Fruit fly (Drosophila melanogaster): ENCODE results near the gene Lk6.

The Lk6 gene

DNA sequence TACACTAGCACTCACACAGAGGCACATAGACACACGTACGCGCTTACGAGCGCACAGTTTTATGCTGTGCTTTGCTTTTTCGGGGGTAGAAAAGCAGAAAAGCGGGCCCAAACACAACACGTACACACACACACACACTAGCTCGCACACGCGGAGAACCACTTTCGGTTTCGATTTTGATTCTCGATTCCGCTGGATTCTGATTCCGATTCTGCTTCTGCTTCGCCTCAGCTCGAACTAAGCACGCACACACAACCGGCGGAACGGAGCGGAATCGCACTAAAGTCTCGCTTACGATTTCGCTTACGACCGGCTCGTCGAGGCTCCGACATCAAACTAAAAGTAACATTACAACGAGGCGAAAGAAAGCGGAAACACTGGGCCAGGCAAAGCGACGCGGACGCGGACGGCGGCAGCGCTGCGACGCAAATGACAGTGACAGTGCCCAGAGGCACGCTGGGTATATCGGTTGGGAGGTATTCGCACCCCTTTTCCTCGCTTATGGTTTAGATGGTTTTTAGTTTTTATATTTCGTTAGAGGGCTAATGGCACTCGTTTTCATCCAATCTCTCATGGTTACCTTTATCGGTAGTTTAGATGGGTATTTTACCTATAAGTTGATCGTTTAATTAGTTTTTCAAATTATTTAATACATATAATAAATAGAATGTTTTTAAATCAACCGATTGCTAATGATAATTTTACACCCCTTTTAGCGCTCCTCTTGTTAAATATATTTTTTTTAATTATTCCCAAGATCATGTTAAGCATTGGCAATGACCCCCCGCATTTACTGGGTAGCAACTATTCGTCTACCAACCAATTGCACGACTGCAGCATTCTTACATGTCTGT, 14.0 kb upstream of the Lk6 start (continued):
- TF ChIP-seq CG4617 (GFP tag; optimal IDR thresholded peaks at IDR 0.05; ENCODE audit: borderline replicate concordance) (peak; percentile 27), Sin3A (optimal IDR thresholded peaks at IDR 0.05) (no peak), CG8944 (GFP tag; optimal IDR thresholded peaks at IDR 0.05) (peak; percentile 19), CG34224 (GFP tag; IDR thresholded peaks at IDR 0.05; ENCODE audit: partially characterized antibody) (no peak), Kr (GFP tag; optimal IDR thresholded peaks at IDR 0.05) (peak; percentile 99), HLHmδ (GFP tag; optimal IDR thresholded peaks at IDR 0.05) (peak; percentile 86), ro (GFP tag; IDR thresholded peaks at IDR 0.05) (no peak), Hand (GFP tag; optimal IDR thresholded peaks at IDR 0.05) (peak; percentile 68), CG6175 (GFP tag; IDR thresholded peaks at IDR 0.05) (0 out of 3 replicates have a peak, but pooled peaks have one; percentile 25), kay (GFP tag; optimal IDR thresholded peaks at IDR 0.05) (peak; percentile 13), CG6272 (GFP tag; IDR thresholded peaks at IDR 0.05) (no peak), HHEX (GFP tag; optimal IDR thresholded peaks at IDR 0.05) (peak; percentile 51), CG17359 (tag; optimal IDR thresholded peaks at IDR 0.05) (peak; percentile 26), HLH54F (GFP tag; optimal IDR thresholded peaks at IDR 0.05) (peak; percentile 28), CTCF (GFP tag; optimal IDR thresholded peaks at IDR 0.05) (no peak), exex (tag; optimal IDR thresholded peaks at IDR 0.05) (peak; percentile 7), CG13775 (GFP tag; optimal IDR thresholded peaks at IDR 0.05) (peak; percentile 88), cas (GFP tag; IDR thresholded peaks at IDR 0.05) (no peak), toy (GFP tag; IDR thresholded peaks at IDR 0.05) (no peak), jumu (GFP tag; optimal IDR thresholded peaks at IDR 0.05) (peak; percentile 45), CG4282 (GFP tag; optimal IDR thresholded peaks at IDR 0.05) (peak; percentile 26), dm (GFP tag; optimal IDR thresholded peaks at IDR 0.05) (peak; percentile 77), org-1 (GFP tag; optimal IDR thresholded peaks at IDR 0.05) (peak; percentile 35), stc (GFP tag; IDR thresholded peaks at IDR 0.05) (no peak; the same call in 1 of the 2 replicates), tap (tag; optimal IDR thresholded peaks at IDR 0.05) (peak; percentile 16), CG3407 (GFP tag; optimal IDR thresholded peaks at IDR 0.05) (peak; percentile 47), lab (GFP tag; optimal IDR thresholded peaks at IDR 0.05) (peak; percentile 63), CG13424 (tag; optimal IDR thresholded peaks at IDR 0.05) (peak; percentile 81), ttk (GFP tag; IDR thresholded peaks at IDR 0.05) (peak; percentile 19), Bgb (GFP tag; IDR thresholded peaks at IDR 0.05; ENCODE audit: partially characterized antibody) (peak; percentile 59), nom (GFP tag; optimal IDR thresholded peaks at IDR 0.05) (peak; percentile 10), HmgZ (tag; optimal IDR thresholded peaks at IDR 0.05) (peak; percentile 9), CG15011 (GFP tag; optimal IDR thresholded peaks at IDR 0.05) (peak; percentile 44), wdn (GFP tag; IDR thresholded peaks at IDR 0.05) (no peak), Awh (GFP tag; IDR thresholded peaks at IDR 0.05) (peak; percentile 7; the same call in 1 of the 2 replicates), NFAT (GFP tag; IDR thresholded peaks at IDR 0.05) (peak; percentile 25; the same call in 1 of the 2 replicates), luna (GFP tag; optimal IDR thresholded peaks at IDR 0.05) (peak; percentile 22), gsb-n (tag; optimal IDR thresholded peaks at IDR 0.05) (peak; percentile 36), Scr (GFP tag; IDR thresholded peaks at IDR 0.05; ENCODE audit: partially characterized antibody) (peak; percentile 19; the same call in 1 of the 2 replicates), fd96Cb (tag; optimal IDR thresholded peaks at IDR 0.05) (peak; percentile 40), CG6654 (GFP tag; optimal IDR thresholded peaks at IDR 0.05) (peak; percentile 37), Eip74EF (GFP tag; optimal IDR thresholded peaks at IDR 0.05) (peak in 1 of 2 experiments; percentile 71), CG12391 (tag; optimal IDR thresholded peaks at IDR 0.05) (peak; percentile 83), gcm (GFP tag; optimal IDR thresholded peaks at IDR 0.05) (peak; percentile 26), CG4424 (GFP tag; optimal IDR thresholded peaks at IDR 0.05) (peak; percentile 75), CG2129 (GFP tag; IDR thresholded peaks at IDR 0.05; ENCODE audit: partially characterized antibody) (no peak), CG15269 (tag; optimal IDR thresholded peaks at IDR 0.05) (peak; percentile 57), eyg (GFP tag; optimal IDR thresholded peaks at IDR 0.05) (peak; percentile 6), Antp (GFP tag; optimal IDR thresholded peaks at IDR 0.05) (peak; percentile 48)
